Fruit fly (Drosophila melanogaster) whole organism, embryonic: ENCODE results near the gene Rab9D.
A peak's percentile ranks its signal among the peaks of the same experiment; 100 is the strongest.

Experiments used
- Ada2b ChIP-seq: fragments of 200-800 bp; sonication (Bioruptor generic); IDR thresholded peaks from 2 replicates; pipeline ENCODE4 v1.3.6; 2022; ENCODE audit warnings: missing biosample characterization, missing genetic modification characterization
- Asciz ChIP-seq: fragments of 200-800 bp; sonication (Bioruptor generic); optimal IDR thresholded peaks from 2 replicates; lab custom pipeline; 2017; ENCODE audit warnings: missing biosample characterization, mild to moderate bottlenecking, missing genetic modification characterization, missing genetic modification reagents
- BEAF-32 ChIP-seq: fragments of 200-800 bp; sonication (Bioruptor generic); optimal IDR thresholded peaks from 3 replicates; lab custom pipeline; 2017; ENCODE audit warnings: missing biosample characterization, missing genetic modification characterization, mild to moderate bottlenecking, moderate library complexity, missing genetic modification reagents
- CG10147 ChIP-seq: fragments of 200-800 bp; sonication (Bioruptor generic); optimal IDR thresholded peaks from 2 replicates; lab custom pipeline; 2019; ENCODE audit warnings: missing biosample characterization, mild to moderate bottlenecking, missing genetic modification characterization, moderate library complexity
- CG11085 ChIP-seq: fragments of 200-800 bp; sonication (Bioruptor generic); IDR thresholded peaks from 2 replicates; pipeline ENCODE4 v1.3.6; 2022; ENCODE audit warnings: missing biosample characterization, missing genetic modification characterization
- CG14050 ChIP-seq: fragments of 200-800 bp; sonication (Bioruptor generic); IDR thresholded peaks from 3 replicates; pipeline ENCODE4 v1.3.6; 2022; ENCODE audit warnings: missing biosample characterization, missing genetic modification characterization
- CG15479 ChIP-seq: fragments of 200-800 bp; sonication (Bioruptor generic); optimal IDR thresholded peaks from 3 replicates; lab custom pipeline; 2019; ENCODE audit warnings: missing biosample characterization, mild to moderate bottlenecking, missing genetic modification characterization, moderate library complexity
- CG15514 ChIP-seq: fragments of 200-800 bp; sonication (Bioruptor generic); optimal IDR thresholded peaks from 3 replicates; lab custom pipeline; 2017; ENCODE audit warnings: missing biosample characterization, missing genetic modification characterization, mild to moderate bottlenecking, moderate library complexity, missing genetic modification reagents
- CG15696 ChIP-seq: fragments of 200-800 bp; sonication (Bioruptor generic); optimal IDR thresholded peaks from 2 replicates; lab custom pipeline; 2019; ENCODE audit warnings: missing biosample characterization, mild to moderate bottlenecking, missing genetic modification characterization, moderate library complexity
- CG17359 ChIP-seq: fragments of 200-800 bp; sonication (Bioruptor generic); optimal IDR thresholded peaks from 3 replicates; lab custom pipeline; 2018; ENCODE audit warnings: missing biosample characterization, mild to moderate bottlenecking, missing genetic modification characterization, moderate library complexity
- CG17385 ChIP-seq: fragments of 200-800 bp; sonication (Bioruptor generic); optimal IDR thresholded peaks from 3 replicates; lab custom pipeline; 2018; ENCODE audit warnings: missing biosample characterization, mild to moderate bottlenecking, missing genetic modification characterization
- CG17829 ChIP-seq: fragments of 200-800 bp; optimal IDR thresholded peaks from 2 replicates; lab custom pipeline; 2019; ENCODE audit warnings: missing biosample characterization, mild to moderate bottlenecking, missing genetic modification characterization, moderate library complexity
- CG17912 ChIP-seq: fragments of 200-800 bp; sonication (Bioruptor generic); optimal IDR thresholded peaks from 2 replicates; lab custom pipeline; 2018; ENCODE audit warnings: missing biosample characterization, mild to moderate bottlenecking, missing genetic modification characterization
- CG2116 ChIP-seq: fragments of 200-800 bp; sonication (Bioruptor generic); optimal IDR thresholded peaks from 3 replicates; lab custom pipeline; 2018; ENCODE audit warnings: missing biosample characterization, mild to moderate bottlenecking, missing genetic modification characterization
- CG2678 ChIP-seq: fragments of 200-800 bp; sonication (Bioruptor generic); optimal IDR thresholded peaks from 3 replicates; lab custom pipeline; 2019; ENCODE audit warnings: missing biosample characterization, mild to moderate bottlenecking, missing genetic modification characterization, moderate library complexity
- CG2875 ChIP-seq: fragments of 200-800 bp; sonication (Bioruptor generic); optimal IDR thresholded peaks from 2 replicates; lab custom pipeline; 2017; ENCODE audit warnings: missing biosample characterization, mild to moderate bottlenecking, missing genetic modification characterization, missing genetic modification reagents
- CG32767 ChIP-seq: fragments of 200-800 bp; sonication (Bioruptor generic); IDR thresholded peaks from 2 replicates; pipeline ENCODE4 v1.3.6; 2022; ENCODE audit warnings: missing biosample characterization, missing genetic modification characterization
- CG6765 ChIP-seq: fragments of 200-800 bp; sonication (Bioruptor generic); optimal IDR thresholded peaks from 3 replicates; lab custom pipeline; 2017; ENCODE audit warnings: missing biosample characterization, mild to moderate bottlenecking, missing genetic modification characterization
- CG9817 ChIP-seq: fragments of 200-800 bp; sonication (Bioruptor generic); optimal IDR thresholded peaks from 2 replicates; lab custom pipeline; 2018; ENCODE audit warnings: missing biosample characterization, mild to moderate bottlenecking, missing genetic modification characterization, moderate library complexity
- Dad ChIP-seq: fragments of 200-800 bp; sonication (Bioruptor generic); optimal IDR thresholded peaks from 3 replicates; lab custom pipeline; 2016; ENCODE audit warnings: missing biosample characterization, missing genetic modification characterization
- Dip2 ChIP-seq: fragments of 200-800 bp; sonication (Bioruptor generic); IDR thresholded peaks from 2 replicates; pipeline ENCODE4 v1.3.6; 2022; ENCODE audit warnings: missing biosample characterization, missing genetic modification characterization
- Dref ChIP-seq: fragments of 200-800 bp; sonication (Bioruptor generic); IDR thresholded peaks from 2 replicates; pipeline ENCODE4 v1.3.6; 2022; ENCODE audit warnings: missing biosample characterization, missing genetic modification characterization
- Hey ChIP-seq: fragments of 200-800 bp; sonication (Bioruptor generic); optimal IDR thresholded peaks from 3 replicates; lab custom pipeline; 2018; ENCODE audit warnings: missing biosample characterization, mild to moderate bottlenecking, missing genetic modification characterization
- Mes4 ChIP-seq: fragments of 200-800 bp; sonication (Bioruptor generic); optimal IDR thresholded peaks from 2 replicates; lab custom pipeline; 2016; ENCODE audit warnings: missing biosample characterization, missing genetic modification characterization
- Myb ChIP-seq: fragments of 200-800 bp; sonication (Bioruptor generic); optimal IDR thresholded peaks from 2 replicates; lab custom pipeline; 2016; ENCODE audit warnings: missing biosample characterization, missing genetic modification characterization
- Neu2 ChIP-seq: fragments of 200-800 bp; sonication (Bioruptor generic); optimal IDR thresholded peaks from 3 replicates; lab custom pipeline; 2016; ENCODE audit warnings: missing biosample characterization, missing genetic modification characterization, borderline replicate concordance
- Poxn ChIP-seq: fragments of 200-800 bp; sonication (Bioruptor generic); IDR thresholded peaks from 2 replicates; pipeline ENCODE4 v1.3.6; 2022; ENCODE audit warnings: missing biosample characterization, missing genetic modification characterization
- Rfx ChIP-seq: fragments of 200-800 bp; sonication (Bioruptor generic); IDR thresholded peaks from 2 replicates; pipeline ENCODE4 v1.3.6; 2022; ENCODE audit warnings: missing biosample characterization, missing genetic modification characterization
- Rx ChIP-seq: fragments of 200-800 bp; sonication (Bioruptor generic); IDR thresholded peaks from 2 replicates; pipeline ENCODE4 v1.3.6; 2022; ENCODE audit warnings: missing biosample characterization, missing genetic modification characterization
- Spps ChIP-seq: fragments of 200-800 bp; sonication (Bioruptor generic); optimal IDR thresholded peaks from 2 replicates; lab custom pipeline; 2018; ENCODE audit warnings: missing biosample characterization, mild to moderate bottlenecking, missing genetic modification characterization
- Xrp1 ChIP-seq: fragments of 200-800 bp; sonication (Bioruptor generic); IDR thresholded peaks from 2 replicates; pipeline ENCODE4 v1.3.6; 2022; ENCODE audit warnings: missing biosample characterization, missing genetic modification characterization
- ab ChIP-seq: fragments of 200-800 bp; sonication (Bioruptor generic); optimal IDR thresholded peaks from 2 replicates; lab custom pipeline; 2016; ENCODE audit warnings: missing biosample characterization, missing genetic modification characterization
- aop ChIP-seq: fragments of 200-800 bp; sonication (Bioruptor generic); IDR thresholded peaks from 2 replicates; pipeline ENCODE4 v1.3.6; 2022; ENCODE audit warnings: missing biosample characterization, missing genetic modification characterization
- ap ChIP-seq: fragments of 200-800 bp; sonication (Bioruptor generic); IDR thresholded peaks from 2 replicates; pipeline ENCODE4 v1.3.6; 2022; ENCODE audit warnings: missing biosample characterization, missing genetic modification characterization
- bowl ChIP-seq: fragments of 200-800 bp; sonication (Bioruptor generic); IDR thresholded peaks from 2 replicates; pipeline ENCODE4 v1.3.6; 2022; ENCODE audit warnings: missing biosample characterization, missing genetic modification characterization
- dmrt11E ChIP-seq: fragments of 200-800 bp; sonication (Bioruptor generic); optimal IDR thresholded peaks from 3 replicates; lab custom pipeline; 2018; ENCODE audit warnings: missing biosample characterization, mild to moderate bottlenecking, missing genetic modification characterization, moderate library complexity
- emc ChIP-seq: fragments of 200-800 bp; sonication (Bioruptor generic); optimal IDR thresholded peaks from 2 replicates; lab custom pipeline; 2016; ENCODE audit warnings: missing biosample characterization, missing genetic modification characterization
- eve ChIP-seq, 2 experiments: fragments of >200 bp; optimal IDR thresholded peaks; 2 replicates each; lab custom pipeline; 2017; ENCODE audit warnings: missing biosample characterization in 2 of 2, missing genetic modification characterization in 2 of 2
- fd64A ChIP-seq: fragments of 200-800 bp; sonication (Bioruptor generic); optimal IDR thresholded peaks from 3 replicates; lab custom pipeline; 2018; ENCODE audit warnings: missing biosample characterization, mild to moderate bottlenecking, missing genetic modification characterization
- gsb-n ChIP-seq: fragments of 200-800 bp; sonication (Bioruptor generic); optimal IDR thresholded peaks from 3 replicates; lab custom pipeline; 2018; ENCODE audit warnings: missing biosample characterization, mild to moderate bottlenecking, missing genetic modification characterization
- ham ChIP-seq: fragments of 200-800 bp; sonication (Bioruptor generic); IDR thresholded peaks from 2 replicates; pipeline ENCODE4 v1.3.6; 2022; ENCODE audit warnings: missing biosample characterization, missing genetic modification characterization
- kah ChIP-seq: fragments of 200-800 bp; sonication (Bioruptor generic); optimal IDR thresholded peaks from 2 replicates; lab custom pipeline; 2018; ENCODE audit warnings: missing biosample characterization, mild to moderate bottlenecking, missing genetic modification characterization
- lov ChIP-seq, 2 experiments: fragments of 200-800 bp in 1 of 2; fragments of >200 bp in 1 of 2; sonication (Bioruptor generic) in 1 of 2; IDR thresholded peaks in 1 of 2; optimal IDR thresholded peaks in 1 of 2; 2 replicates in 1 of 2; 3 replicates in 1 of 2; pipeline versions ENCODE4 v1.3.6 to Lab custom; 2017 to 2022; ENCODE audit warnings: missing biosample characterization in 1 of 2, missing genetic modification characterization in 1 of 2
- mld ChIP-seq: fragments of 200-800 bp; sonication (Bioruptor generic); IDR thresholded peaks from 3 replicates; pipeline ENCODE4 v1.3.6; 2022; ENCODE audit warnings: missing biosample characterization, missing genetic modification characterization; ENCODE audit not compliant: partially characterized antibody
- nmo ChIP-seq: fragments of 200-800 bp; sonication (Bioruptor generic); optimal IDR thresholded peaks from 2 replicates; lab custom pipeline; 2018; ENCODE audit warnings: missing biosample characterization, mild to moderate bottlenecking, missing genetic modification characterization, moderate library complexity
- peb ChIP-seq: fragments of 200-800 bp; sonication (Bioruptor generic); IDR thresholded peaks from 2 replicates; pipeline ENCODE4 v1.3.6; 2022; ENCODE audit warnings: missing biosample characterization, missing genetic modification characterization
- rib ChIP-seq: fragments of 200-800 bp; sonication (Bioruptor generic); IDR thresholded peaks from 2 replicates; pipeline ENCODE4 v1.3.6; 2022; ENCODE audit warnings: missing biosample characterization, missing genetic modification characterization
- sens-2 ChIP-seq: fragments of 200-800 bp; sonication (Bioruptor generic); IDR thresholded peaks from 2 replicates; pipeline ENCODE4 v1.3.6; 2022; ENCODE audit warnings: missing biosample characterization, missing genetic modification characterization
- so ChIP-seq: fragments of 200-800 bp; sonication (Bioruptor generic); IDR thresholded peaks from 3 replicates; pipeline ENCODE4 v1.3.6; 2022; ENCODE audit warnings: missing biosample characterization, missing genetic modification characterization
- tgo ChIP-seq: fragments of 200-800 bp; sonication (Bioruptor generic); IDR thresholded peaks from 3 replicates; pipeline ENCODE4 v1.3.6; 2022; ENCODE audit warnings: missing biosample characterization, missing genetic modification characterization
- twi ChIP-seq: fragments of 200-800 bp; optimal IDR thresholded peaks from 2 replicates; lab custom pipeline; 2019; ENCODE audit warnings: missing biosample characterization, mild to moderate bottlenecking, missing genetic modification characterization, moderate library complexity

Gene Rab9D

DNA sequence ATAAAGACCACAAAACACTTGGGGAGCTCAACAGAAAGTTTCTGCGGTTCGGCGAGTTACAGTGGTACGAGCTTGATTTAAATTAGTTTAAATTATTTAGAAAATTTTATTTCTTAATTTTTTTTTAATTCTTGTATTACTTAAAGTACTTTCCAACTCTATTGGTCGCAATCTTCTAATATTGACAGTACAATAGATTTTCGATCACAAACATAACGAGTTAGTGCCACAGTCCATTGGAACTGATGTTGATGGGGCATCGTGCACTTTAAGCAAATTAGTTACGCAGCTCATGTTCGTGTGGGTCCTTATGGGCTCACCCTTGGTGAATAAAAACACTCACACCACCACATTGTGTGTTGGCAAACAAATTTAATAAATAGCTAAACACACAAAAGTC, 15.3 kb upstream of the Rab9D start (continued):
- TF ChIP-seq Spps = no peak
- no peak for TF ChIP-seq Neu2 (GFP tag; lab: Kevin White, UChicago)
- TF ChIP-seq CG17359 (tag; lab: Kevin White, UChicago) = peak; percentile 70
- TF ChIP-seq twi (tag; lab: Kevin White, UChicago) = no peak
- no peak for TF ChIP-seq fd64A (GFP tag; lab: Kevin White, UChicago)
- TF ChIP-seq tgo (GFP tag; lab: Robert Waterston, UW) = peak; percentile 65
- TF ChIP-seq ap (GFP tag; lab: Robert Waterston, UW) = peak; percentile 47
- no peak for TF ChIP-seq peb (GFP tag; lab: Robert Waterston, UW)
- no peak for TF ChIP-seq CG2875 (GFP tag; lab: Kevin White, UChicago)
- 0 out of 2 replicates have a peak, but pooled peaks have one; percentile 4 for TF ChIP-seq Rx
- no peak for TF ChIP-seq Poxn (GFP tag; lab: Robert Waterston, UW)
- TF ChIP-seq CG9817 (tag; lab: Kevin White, UChicago) = peak; percentile 21
- TF ChIP-seq CG15696 (tag; lab: Kevin White, UChicago) = no peak
- no peak for TF ChIP-seq CG17912 (GFP tag; lab: Kevin White, UChicago)
- peak in 1 of 2 experiments; percentile 50 for TF ChIP-seq eve (GFP tag; optimal IDR thresholded peaks at IDR 0.05; lab: Kevin White, UChicago)
- TF ChIP-seq CG11085 (GFP tag; lab: Robert Waterston, UW) = peak; percentile 35; the same call in 1 of the 2 replicates
- TF ChIP-seq aop = no peak
- TF ChIP-seq Ada2b = peak; percentile 75
- TF ChIP-seq Mes4 = no peak
- no peak for TF ChIP-seq Dad
- no peak for TF ChIP-seq sens-2
- no peak for TF ChIP-seq BEAF-32 (GFP tag; lab: Kevin White, UChicago)
- peak; percentile 17 for TF ChIP-seq CG10147 (GFP tag; lab: Kevin White, UChicago)
- TF ChIP-seq Asciz = peak; percentile 31
- peak; percentile 36 for TF ChIP-seq CG15514 (GFP tag; lab: Kevin White, UChicago)
- TF ChIP-seq ab (GFP tag; lab: Kevin White, UChicago) = no peak
- no peak for TF ChIP-seq Hey (tag; lab: Kevin White, UChicago)
- peak; percentile 67; the same call in 1 of the 2 replicates for TF ChIP-seq Xrp1 (GFP tag; lab: Robert Waterston, UW)
- TF ChIP-seq mld (GFP tag; lab: Robert Waterston, UW) = no peak
- TF ChIP-seq CG15479 (GFP tag; lab: Kevin White, UChicago) = no peak
- peak; percentile 58; the same call in 1 of the 2 replicates for TF ChIP-seq CG32767 (GFP tag; lab: Robert Waterston, UW)
- peak; percentile 50 for TF ChIP-seq gsb-n (tag; lab: Kevin White, UChicago)
- no peak for TF ChIP-seq emc (GFP tag; lab: Kevin White, UChicago)
- TF ChIP-seq Dref (GFP tag; lab: Robert Waterston, UW) = no peak
- no peak for TF ChIP-seq kah
- TF ChIP-seq ham = no peak
- TF ChIP-seq dmrt11E = no peak
- TF ChIP-seq bowl = peak; percentile 40; the same call in 1 of the 2 replicates
- TF ChIP-seq CG2678 (tag; lab: Kevin White, UChicago) = peak; percentile 71
- no peak for TF ChIP-seq rib
- 0 out of 3 replicates have a peak, but pooled peaks have one; percentile 17 for TF ChIP-seq so (GFP tag; lab: Robert Waterston, UW)
- TF ChIP-seq CG2116 = no peak
- peak; percentile 31 for TF ChIP-seq CG17829
- TF ChIP-seq CG14050 (GFP tag; lab: Robert Waterston, UW) = 0 out of 3 replicates have a peak, but pooled peaks have one; percentile 28
- no peak for TF ChIP-seq lov (optimal IDR thresholded peaks at IDR 0.05; lab: Kevin White, UChicago)
- TF ChIP-seq lov (GFP tag; IDR thresholded peaks at IDR 0.05; lab: Robert Waterston, UW) = no peak
- TF ChIP-seq CG17385 = peak; percentile 54
- peak; percentile 50 for TF ChIP-seq nmo (GFP tag; lab: Kevin White, UChicago)
- TF ChIP-seq Dip2 (GFP tag; lab: Robert Waterston, UW) = no peak
- TF ChIP-seq CG6765 = no peak
- no peak for TF ChIP-seq Myb (GFP tag; lab: Kevin White, UChicago)
- TF ChIP-seq Rfx (GFP tag; lab: Robert Waterston, UW) = peak; percentile 70
